Worm (Caenorhabditis elegans) whole organism, young adult: ENCODE results near the gene srw-123.

Experiments used
- Y53F4B.3 ChIP-seq: fragments of 200-800 bp; sonication (Bioruptor generic); IDR thresholded peaks from 2 replicates; pipeline ENCODE4 v1.3.6; 2022; ENCODE audit warnings: missing genetic modification reagents, missing genetic modification characterization, missing compliant biosample characterization
- athp-1 ChIP-seq: sonication (generic microtip); optimal IDR thresholded peaks from 2 replicates; lab custom pipeline; 2017; ENCODE audit warnings: mild to moderate bottlenecking, missing genetic modification characterization, missing compliant biosample characterization
- him-1 ChIP-seq: sonication (generic microtip); optimal IDR thresholded peaks from 2 replicates; lab custom pipeline; 2016; ENCODE audit warnings: missing genotype, missing genetic modification reagents, missing genetic modification characterization, missing compliant biosample characterization
- lin-40 ChIP-seq: sonication (generic microtip); optimal IDR thresholded peaks from 2 replicates; lab custom pipeline; 2016; ENCODE audit warnings: missing genetic modification characterization, mild to moderate bottlenecking, missing compliant biosample characterization, missing genotype, missing genetic modification reagents
- mel-28 ChIP-seq: sonication (generic microtip); optimal IDR thresholded peaks from 2 replicates; lab custom pipeline; 2016; ENCODE audit warnings: borderline replicate concordance, mild to moderate bottlenecking, missing genetic modification characterization, missing compliant biosample characterization
- nfya-1 ChIP-seq: sonication (generic microtip); optimal IDR thresholded peaks from 2 replicates; lab custom pipeline; 2017; ENCODE audit warnings: antibody characterized with exemption, missing compliant biosample characterization, missing genetic modification characterization, borderline replicate concordance; ENCODE audit not compliant: insufficient read depth
- nhr-179 ChIP-seq: sonication (generic microtip); optimal IDR thresholded peaks from 2 replicates; lab custom pipeline; 2016; ENCODE audit warnings: mild to moderate bottlenecking, missing genetic modification characterization, missing compliant biosample characterization
- ztf-18 ChIP-seq: sonication (generic microtip); optimal IDR thresholded peaks from 2 replicates; lab custom pipeline; 2016; ENCODE audit warnings: missing genotype, mild to moderate bottlenecking, missing genetic modification characterization, missing compliant biosample characterization

DNA sequence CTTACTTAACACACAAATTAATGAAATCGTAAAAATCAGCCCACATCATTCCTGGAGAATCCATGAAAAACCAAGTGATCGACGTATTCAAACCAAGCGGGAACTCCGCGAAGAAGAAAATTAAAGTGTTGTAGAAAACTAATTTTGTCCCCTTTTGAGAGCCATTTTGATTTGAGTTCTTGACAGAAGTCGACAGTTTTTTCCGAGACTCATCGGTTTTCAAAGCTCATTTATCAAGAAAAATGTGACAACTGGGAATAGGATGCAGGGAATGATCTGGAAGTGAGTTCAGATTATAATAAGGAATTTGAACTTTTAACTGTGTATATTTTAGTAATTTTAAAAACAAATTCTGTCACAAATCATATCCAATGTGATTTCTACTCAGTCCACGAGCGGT, 36.2 kb upstream of the srw-123 start, which contains the start of gene srw-135:
- TF ChIP-seq mel-28 (tag; lab: Kevin White, UChicago) (no peak), lin-40 (no peak), ztf-18 (no peak), nhr-179 (tag; lab: Kevin White, UChicago) (no peak), nfya-1 (tag; lab: Kevin White, UChicago) (no peak), athp-1 (tag; lab: Kevin White, UChicago) (no peak), Y53F4B.3 (GFP tag; lab: Robert Waterston, UW) (no peak), him-1 (no peak)
